Worm (Caenorhabditis elegans) whole organism, young adult: ENCODE results near the gene C01G10.4.

ENCODE experiments used
- B0336.3 ChIP-seq: fragments of 200-800 bp; sonication (Bioruptor generic); IDR thresholded peaks from 2 replicates; pipeline ENCODE4 v1.3.6; 2022; ENCODE audit warnings: missing genetic modification characterization, missing compliant biosample characterization
- ZK185.1 ChIP-seq: sonication (generic microtip); optimal IDR thresholded peaks from 2 replicates; lab custom pipeline; 2016; ENCODE audit warnings: mild to moderate bottlenecking, missing genetic modification characterization, missing compliant biosample characterization; ENCODE audit not compliant: poor library complexity, severe bottlenecking
- him-1 ChIP-seq: sonication (generic microtip); optimal IDR thresholded peaks from 2 replicates; lab custom pipeline; 2016; ENCODE audit warnings: missing genotype, missing genetic modification reagents, missing genetic modification characterization, missing compliant biosample characterization
- let-607 ChIP-seq, 2 experiments: fragments of 200-800 bp in 1 of 2; sonication (Bioruptor generic) in 1 of 2; sonication (generic microtip) in 1 of 2; optimal IDR thresholded peaks; 2 replicates each; lab custom pipeline; 2016 to 2018; ENCODE audit warnings: mild to moderate bottlenecking in 2 of 2, missing compliant biosample characterization in 2 of 2, missing genetic modification characterization in 2 of 2, moderate library complexity in 2 of 2, missing genotype in 1 of 2
- nfya-2 ChIP-seq: fragments of 200-800 bp; sonication (Bioruptor generic); IDR thresholded peaks from 2 replicates; pipeline ENCODE4 v1.3.6; 2022; ENCODE audit warnings: missing genetic modification reagents, missing genetic modification characterization, missing compliant biosample characterization
- nhr-179 ChIP-seq: sonication (generic microtip); optimal IDR thresholded peaks from 2 replicates; lab custom pipeline; 2016; ENCODE audit warnings: mild to moderate bottlenecking, missing genetic modification characterization, missing compliant biosample characterization
- pha-4 ChIP-seq: fragments of 150-350 bp; sonication (generic microtip); optimal IDR thresholded peaks from 2 replicates; lab custom pipeline; 2014; ENCODE audit warnings: missing biosample characterization, missing genetic modification reagents, missing genetic modification characterization
- rcor-1 ChIP-seq: fragments of 200-800 bp; sonication (Bioruptor generic); IDR thresholded peaks from 2 replicates; pipeline ENCODE4 v1.3.6; 2022; ENCODE audit warnings: missing genetic modification reagents, missing genetic modification characterization, missing compliant biosample characterization
- ztf-25 ChIP-seq: fragments of 200-800 bp; sonication (Bioruptor generic); IDR thresholded peaks from 2 replicates; pipeline ENCODE4 v1.3.6; 2022; ENCODE audit warnings: missing genetic modification reagents, missing genetic modification characterization, missing compliant biosample characterization

DNA sequence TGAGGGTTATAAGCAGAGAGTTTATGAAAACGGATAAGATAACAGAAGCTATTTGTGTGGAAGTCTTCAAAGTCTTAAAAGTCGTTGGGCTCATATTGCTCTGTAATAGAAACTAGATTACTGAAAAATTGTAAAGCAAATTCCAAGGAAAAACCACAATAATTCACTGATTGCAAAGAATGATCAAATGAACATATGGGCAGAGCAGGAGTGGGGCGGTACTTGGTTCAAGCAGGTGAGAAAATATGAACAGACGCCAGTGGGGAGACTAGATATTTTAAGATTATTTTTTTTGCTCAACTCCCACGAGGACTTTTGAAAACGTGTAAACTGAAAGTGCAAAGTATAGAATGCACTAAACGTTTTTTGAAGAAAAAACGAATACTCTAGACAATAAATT lies 42.9 kb downstream of the C01G10.4 start, which contains the start of gene str-171:
- TF ChIP-seq ZK185.1 (tag; lab: Kevin White, UChicago) (no peak), B0336.3 (no peak), him-1 (tag; lab: Kevin White, UChicago) (no peak), nfya-2 (GFP tag; lab: Robert Waterston, UW) (no peak), let-607 (tag; optimal IDR thresholded peaks at IDR 0.05; lab: Kevin White, UChicago) (no peak), pha-4 (tag; lab: Kevin White, UChicago) (no peak), ztf-25 (GFP tag; lab: Robert Waterston, UW) (no peak), nhr-179 (no peak), rcor-1 (no peak)
